Fruit fly (Drosophila melanogaster): ENCODE results near the gene Vps16A.
A peak's percentile ranks its signal among the peaks of the same experiment; 100 is the strongest.

Gene Vps16A

DNA sequence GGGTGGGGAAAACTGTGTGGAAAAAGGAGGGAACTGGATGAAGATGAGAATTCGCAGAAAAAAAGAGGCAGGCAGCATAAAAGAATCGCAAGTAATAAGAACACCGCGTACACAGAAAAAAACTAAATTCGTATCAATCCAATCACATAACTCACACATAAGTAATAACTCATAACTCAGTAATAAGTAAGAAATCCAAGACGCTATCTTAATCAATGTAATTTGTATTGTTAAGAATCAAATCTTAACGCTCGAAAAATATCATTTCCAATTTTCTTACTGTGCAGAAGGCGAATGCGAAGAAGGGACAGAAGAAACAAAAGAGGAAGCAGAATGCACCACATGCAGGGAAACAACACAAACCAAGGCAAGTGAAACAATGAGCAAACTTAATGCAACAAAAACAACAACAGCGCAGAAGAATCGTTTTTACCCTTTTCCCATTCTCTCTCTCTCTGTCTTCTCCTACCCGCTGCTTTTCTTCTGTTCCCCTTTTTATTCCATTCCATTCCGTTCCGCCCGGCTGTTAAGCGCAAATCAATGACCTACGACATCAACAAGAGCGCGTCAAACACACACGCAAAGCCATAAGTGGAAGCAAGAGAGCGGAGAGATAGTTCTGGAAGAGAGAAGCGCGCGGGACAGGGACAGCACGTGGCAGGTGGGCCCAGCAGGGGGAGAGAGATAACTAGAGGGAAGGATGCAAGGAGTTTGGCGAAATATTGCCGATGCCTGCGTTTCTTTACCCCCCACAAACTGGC is 37.6 kb upstream of the Vps16A start (continued):
- TF ChIP-seq Pdp1 (GFP tag; optimal IDR thresholded peaks at IDR 0.05) (peak; percentile 71 to 88), h (optimal IDR thresholded peaks at IDR 0.05) (no peak), CG8924 (tag; optimal IDR thresholded peaks at IDR 0.05) (peak; percentile 82), lmd (GFP tag; IDR thresholded peaks at IDR 0.05) (peak; percentile 74), eyg (GFP tag; optimal IDR thresholded peaks at IDR 0.05) (peak; percentile 53), CG4854 (GFP tag; optimal IDR thresholded peaks at IDR 0.05) (peak; percentile 69), CG3281 (GFP tag; optimal IDR thresholded peaks at IDR 0.05) (peak; percentile 65), cg (GFP tag; optimal IDR thresholded peaks at IDR 0.05) (peak; percentile 69), CG10274 (GFP tag; optimal IDR thresholded peaks at IDR 0.05) (no peak), CG1233 (GFP tag; optimal IDR thresholded peaks at IDR 0.05) (peak; percentile 59), CG14050 (GFP tag; IDR thresholded peaks at IDR 0.05) (no peak), CG34376 (GFP tag; optimal IDR thresholded peaks at IDR 0.05) (peak; percentile 8), Poxn (GFP tag; IDR thresholded peaks at IDR 0.05) (no peak), Ravus (GFP tag; IDR thresholded peaks at IDR 0.05) (no peak), fru (optimal IDR thresholded peaks at IDR 0.05) (no peak), Neu2 (GFP tag; optimal IDR thresholded peaks at IDR 0.05; ENCODE audit: borderline replicate concordance) (no peak), MBD-R2 (GFP tag; IDR thresholded peaks at IDR 0.05) (no peak), CG14710 (tag; optimal IDR thresholded peaks at IDR 0.05) (peak; percentile 88), zfh2 (GFP tag; optimal IDR thresholded peaks at IDR 0.05) (peak; percentile 43), Xbp1 (GFP tag; optimal IDR thresholded peaks at IDR 0.05) (peak; percentile 81), Aef1 (GFP tag; IDR thresholded peaks at IDR 0.05) (peak; percentile 62), GATAe (GFP tag; conservative IDR thresholded peaks at IDR 0.05) (no peak), btn (GFP tag; optimal IDR thresholded peaks at IDR 0.05) (peak; percentile 79), Oli (tag; optimal IDR thresholded peaks at IDR 0.05) (peak; percentile 79), Ets65A (GFP tag) (peak; percentile 97), HmgZ (tag; optimal IDR thresholded peaks at IDR 0.05) (peak; percentile 43), esg (GFP tag; conservative IDR thresholded peaks at IDR 0.05) (peak; percentile 68), CG6175 (GFP tag; IDR thresholded peaks at IDR 0.05) (no peak), CG10147 (GFP tag; optimal IDR thresholded peaks at IDR 0.05) (peak; percentile 30), CG11723 (GFP tag; optimal IDR thresholded peaks at IDR 0.05) (peak; percentile 55), Max (GFP tag; optimal IDR thresholded peaks at IDR 0.05) (peak; percentile 67), pan (optimal IDR thresholded peaks at IDR 0.05) (no peak), pan (GFP tag; optimal IDR thresholded peaks at IDR 0.05 in 1 of 2, IDR thresholded peaks at IDR 0.05 in 1 of 2) (peak in 1 of 2 experiments; percentile 81), CG8765 (GFP tag; IDR thresholded peaks at IDR 0.05) (no peak), az2 (GFP tag; optimal IDR thresholded peaks at IDR 0.05) (peak; percentile 79), CG15514 (GFP tag; optimal IDR thresholded peaks at IDR 0.05) (peak; percentile 3), CG10959 (GFP tag; IDR thresholded peaks at IDR 0.05) (peak; percentile 80; the same call in 1 of the 2 replicates), sqz (GFP tag; optimal IDR thresholded peaks at IDR 0.05) (peak; percentile 54), NfI (GFP tag; optimal IDR thresholded peaks at IDR 0.05) (peak; percentile 55), tin (GFP tag; optimal IDR thresholded peaks at IDR 0.05) (peak; percentile 77), CG1024 (GFP tag; IDR thresholded peaks at IDR 0.05) (peak; percentile 42; the same call in 1 of the 2 replicates), CG4820 (GFP tag; optimal IDR thresholded peaks at IDR 0.05) (peak; percentile 80), slp2 (GFP tag; optimal IDR thresholded peaks at IDR 0.05) (peak; percentile 75), Ets97D (GFP tag; optimal IDR thresholded peaks at IDR 0.05) (peak; percentile 6), CG43689 (GFP tag; IDR thresholded peaks at IDR 0.05) (0 out of 2 replicates have a peak, but pooled peaks have one; percentile 19), ara (GFP tag; IDR thresholded peaks at IDR 0.05) (peak; percentile 86), CrebB (tag; optimal IDR thresholded peaks at IDR 0.05) (no peak), nau (GFP tag; optimal IDR thresholded peaks at IDR 0.05) (peak; percentile 29), Meics (GFP tag; optimal IDR thresholded peaks at IDR 0.05) (peak; percentile 59), zen2 (GFP tag; IDR thresholded peaks at IDR 0.05; ENCODE audit: partially characterized antibody) (no peak)
